Worm (Caenorhabditis elegans) whole organism, L4 larva: ENCODE results near the gene T26A8.3.
"Not testable (repeated sequence)": the region's sequence is repeated elsewhere in the genome, so short reads cannot be mapped to it uniquely, and the experiment has no call there.

ENCODE experiments used
- D1046.2 ChIP-seq: fragments of 200-800 bp; sonication (Bioruptor generic); IDR thresholded peaks from 2 replicates; pipeline ENCODE4 v1.3.6; 2022; ENCODE audit warnings: missing genetic modification characterization, missing compliant biosample characterization
- F37D6.2 ChIP-seq: sonication (generic microtip); optimal IDR thresholded peaks from 2 replicates; lab custom pipeline; 2016; ENCODE audit warnings: mild to moderate bottlenecking, missing genetic modification characterization, missing compliant biosample characterization
- F44E2.7 ChIP-seq: fragments of 200-800 bp; sonication (Bioruptor generic); IDR thresholded peaks from 2 replicates; pipeline ENCODE4 v2.1.2; 2022; ENCODE audit warnings: missing genetic modification characterization, missing compliant biosample characterization
- R02D3.7 ChIP-seq: fragments of 150-350 bp; sonication (generic microtip); optimal IDR thresholded peaks from 3 replicates; lab custom pipeline; 2014; ENCODE audit warnings: missing biosample characterization, missing genetic modification characterization
- aha-1 ChIP-seq: fragments of 150-350 bp; peaks from one replicate; lab custom pipeline; 2014; ENCODE audit warnings: missing biosample characterization, missing genetic modification characterization
- aly-2 ChIP-seq: sonication (generic microtip); optimal IDR thresholded peaks from 2 replicates; lab custom pipeline; 2018; ENCODE audit warnings: missing biosample characterization, missing genetic modification characterization
- ceh-44 ChIP-seq: fragments of 200-800 bp; sonication (Bioruptor generic); IDR thresholded peaks from 2 replicates; pipeline ENCODE4 v1.3.6; 2022; ENCODE audit warnings: missing genetic modification reagents, missing genetic modification characterization, missing compliant biosample characterization
- ces-1 ChIP-seq: fragments of 150-350 bp; sonication (generic microtip); optimal IDR thresholded peaks from 4 replicates; lab custom pipeline; 2014; ENCODE audit warnings: missing biosample characterization, missing genetic modification reagents, missing genetic modification characterization
- ctbp-1 ChIP-seq: fragments of 200-800 bp; sonication (Bioruptor generic); IDR thresholded peaks from 2 replicates; pipeline ENCODE4 v1.3.6; 2022; ENCODE audit warnings: missing genetic modification reagents, missing genetic modification characterization, missing compliant biosample characterization
- dmd-9 ChIP-seq: fragments of 200-800 bp; sonication (Bioruptor generic); IDR thresholded peaks from 2 replicates; pipeline ENCODE4 v1.3.6; 2022; ENCODE audit warnings: missing genetic modification reagents, missing genetic modification characterization, missing compliant biosample characterization
- dve-1 ChIP-seq: sonication (generic microtip); optimal IDR thresholded peaks from 2 replicates; lab custom pipeline; 2017; ENCODE audit warnings: antibody characterized with exemption, mild to moderate bottlenecking, missing genetic modification characterization, missing compliant biosample characterization; ENCODE audit not compliant: insufficient read depth
- egl-43 ChIP-seq: fragments of 200-800 bp; sonication (Bioruptor generic); IDR thresholded peaks from 2 replicates; pipeline ENCODE4 v1.3.6; 2022; ENCODE audit warnings: missing genetic modification reagents, missing genetic modification characterization, missing compliant biosample characterization
- fkh-10 ChIP-seq: fragments of 150-350 bp; optimal IDR thresholded peaks from 2 replicates; lab custom pipeline; 2014; ENCODE audit warnings: missing biosample characterization, missing genetic modification reagents, missing genetic modification characterization
- lin-1 ChIP-seq: fragments of 200-800 bp; sonication (Bioruptor generic); IDR thresholded peaks from 2 replicates; pipeline ENCODE4 v1.3.6; 2022; ENCODE audit warnings: missing genetic modification reagents, missing genetic modification characterization, missing compliant biosample characterization
- lin-13 ChIP-seq: fragments of 150-350 bp; optimal IDR thresholded peaks from 2 replicates; lab custom pipeline; 2014; ENCODE audit warnings: missing biosample characterization, missing genetic modification reagents, missing genetic modification characterization
- lin-15B ChIP-seq: fragments of 150-350 bp; sonication (generic microtip); optimal IDR thresholded peaks from 3 replicates; lab custom pipeline; 2014; ENCODE audit warnings: missing biosample characterization, missing genetic modification characterization
- lsy-2 ChIP-seq, 2 experiments: fragments of 150-350 bp in 1 of 2; sonication (generic microtip) in 1 of 2; optimal IDR thresholded peaks; 2 replicates each; lab custom pipeline; 2014 to 2017; ENCODE audit warnings: missing biosample characterization in 2 of 2, missing genetic modification characterization in 2 of 2
- mdt-29 ChIP-seq: fragments of 200-800 bp; sonication (Bioruptor generic); IDR thresholded peaks from 2 replicates; pipeline ENCODE4 v1.3.6; 2022; ENCODE audit warnings: missing genetic modification reagents, missing genetic modification characterization, missing compliant biosample characterization
- nhr-41 ChIP-seq: fragments of 200-800 bp; sonication (Bioruptor generic); IDR thresholded peaks from 2 replicates; pipeline ENCODE4 v1.3.6; 2022; ENCODE audit warnings: missing genetic modification reagents, missing genetic modification characterization, missing compliant biosample characterization
- nhr-77 ChIP-seq: fragments of 150-350 bp; optimal IDR thresholded peaks from 2 replicates; lab custom pipeline; 2014; ENCODE audit warnings: missing biosample characterization, missing genetic modification characterization
- pha-4 ChIP-seq, 2 experiments: fragments of 150-350 bp in 1 of 2; fragments of 200-800 bp in 1 of 2; sonication (Bioruptor generic) in 1 of 2; IDR thresholded peaks in 1 of 2; optimal IDR thresholded peaks in 1 of 2; 2 replicates each; pipeline versions ENCODE4 v1.3.6 to Lab custom; 2014 to 2022; ENCODE audit warnings: missing genetic modification characterization in 2 of 2, missing genetic modification reagents in 2 of 2, missing biosample characterization in 1 of 2, missing compliant biosample characterization in 1 of 2
- saeg-2 ChIP-seq: fragments of 200-800 bp; sonication (Bioruptor generic); IDR thresholded peaks from 2 replicates; pipeline ENCODE4 v1.3.6; 2022; ENCODE audit warnings: missing genetic modification reagents, missing genetic modification characterization, missing compliant biosample characterization
- sdz-12 ChIP-seq: fragments of 200-800 bp; sonication (Bioruptor generic); optimal IDR thresholded peaks from 2 replicates; lab custom pipeline; 2018; ENCODE audit warnings: mild to moderate bottlenecking, missing genetic modification characterization, missing compliant biosample characterization
- unc-62 ChIP-seq, 3 experiments: fragments of 150-350 bp in 1 of 3; sonication (generic microtip); optimal IDR thresholded peaks in 2 of 3; peaks in 1 of 3; 1 replicate in 1 of 3; 2 replicates in 2 of 3; lab custom pipeline; 2014 to 2017; ENCODE audit warnings: missing biosample characterization in 3 of 3, missing genetic modification characterization in 3 of 3, missing genetic modification reagents in 3 of 3, missing genotype in 1 of 3
- vab-7 ChIP-seq: fragments of 200-800 bp; sonication (Bioruptor generic); IDR thresholded peaks from 2 replicates; pipeline ENCODE4 v1.3.6; 2022; ENCODE audit warnings: missing genetic modification reagents, missing genetic modification characterization, missing compliant biosample characterization
- ztf-7 ChIP-seq: fragments of 150-350 bp; optimal IDR thresholded peaks from 2 replicates; lab custom pipeline; 2014; ENCODE audit warnings: missing biosample characterization, missing genetic modification characterization

The T26A8.3 gene

DNA sequence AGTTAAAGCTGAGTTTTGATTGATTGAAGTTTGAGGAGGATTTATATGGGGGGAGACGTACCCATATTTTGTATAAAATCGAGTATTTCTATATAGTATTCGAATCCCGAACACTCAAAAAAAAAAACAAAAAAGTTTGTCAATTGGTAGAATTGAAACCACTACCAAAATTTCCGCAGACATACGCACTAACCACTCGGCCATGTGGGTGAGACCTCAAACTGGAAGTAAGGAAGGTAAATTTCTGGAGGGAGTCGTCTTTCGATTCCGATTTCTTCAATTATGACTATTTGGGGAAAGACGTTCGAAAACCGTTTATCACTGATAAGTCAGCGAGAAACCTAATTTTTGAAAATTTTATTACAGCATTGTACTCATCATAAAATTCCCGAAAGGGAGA lies 13.9 kb downstream of the T26A8.3 start (continued):
- TF ChIP-seq ctbp-1 (GFP tag; lab: Robert Waterston, UW) (peak; percentile 69), D1046.2 (GFP tag; lab: Robert Waterston, UW) (peak; percentile 88; the same call in 1 of the 2 replicates), mdt-29 (peak; percentile 40; the same call in 1 of the 2 replicates), F44E2.7 (GFP tag; lab: Robert Waterston, UW) (0 out of 2 replicates have a peak, but pooled peaks have one; percentile 19), ceh-44 (peak; percentile 66; the same call in 1 of the 2 replicates), aha-1 (tag; lab: Kevin White, UChicago) (peak; percentile 5)

DNA sequence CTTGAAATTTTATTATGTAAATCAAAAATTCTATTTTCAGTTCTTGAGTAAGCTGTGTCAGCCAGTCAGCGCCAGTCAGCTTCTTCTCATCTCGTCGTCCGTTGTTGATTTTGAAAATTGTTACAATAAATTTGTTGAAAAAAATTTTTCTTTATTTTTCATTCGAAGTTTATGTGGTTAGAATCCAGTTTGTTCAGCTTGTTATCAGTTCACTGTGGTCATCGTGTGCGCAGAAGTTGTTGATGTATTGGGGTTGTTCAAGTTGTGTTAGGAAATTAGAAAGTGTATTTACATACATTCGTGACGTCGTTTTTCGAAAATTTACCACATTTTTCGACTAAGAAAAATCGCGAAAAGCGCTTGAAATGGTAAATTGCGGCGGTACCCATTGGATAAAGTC lies 28.6 kb downstream of the T26A8.3 start:
- TF ChIP-seq R02D3.7 (tag; lab: Kevin White, UChicago), result no peak
- no peak for TF ChIP-seq nhr-41 (GFP tag; lab: Robert Waterston, UW)
- no peak for TF ChIP-seq lin-15B (tag; lab: Kevin White, UChicago)
- no peak for TF ChIP-seq aly-2
- no peak for TF ChIP-seq F37D6.2
- no peak for TF ChIP-seq unc-62 (GFP tag; optimal IDR thresholded peaks at IDR 0.05 in 1 of 2; lab: Kevin White, UChicago)
- no peak for TF ChIP-seq unc-62 (tag; optimal IDR thresholded peaks at IDR 0.05; lab: Kevin White, UChicago)
- no peak for TF ChIP-seq D1046.2 (GFP tag; lab: Robert Waterston, UW)
- TF ChIP-seq dmd-9 (GFP tag; lab: Robert Waterston, UW), result no peak
- no peak for TF ChIP-seq saeg-2 (GFP tag; lab: Robert Waterston, UW)
- no peak for TF ChIP-seq pha-4 (GFP tag; IDR thresholded peaks at IDR 0.05; lab: Robert Waterston, UW)
- no peak for TF ChIP-seq pha-4 (tag; optimal IDR thresholded peaks at IDR 0.05; lab: Kevin White, UChicago)
- no peak for TF ChIP-seq dve-1 (tag; lab: Kevin White, UChicago)
- TF ChIP-seq lsy-2 (tag; optimal IDR thresholded peaks at IDR 0.05; lab: Kevin White, UChicago), result no peak
- no peak for TF ChIP-seq sdz-12
- no peak for TF ChIP-seq vab-7 (GFP tag; lab: Robert Waterston, UW)
- no peak for TF ChIP-seq egl-43 (GFP tag; lab: Robert Waterston, UW)
- no peak for TF ChIP-seq fkh-10 (GFP tag; lab: Kevin White, UChicago)
- TF ChIP-seq nhr-77 (tag; lab: Kevin White, UChicago), result no peak

DNA sequence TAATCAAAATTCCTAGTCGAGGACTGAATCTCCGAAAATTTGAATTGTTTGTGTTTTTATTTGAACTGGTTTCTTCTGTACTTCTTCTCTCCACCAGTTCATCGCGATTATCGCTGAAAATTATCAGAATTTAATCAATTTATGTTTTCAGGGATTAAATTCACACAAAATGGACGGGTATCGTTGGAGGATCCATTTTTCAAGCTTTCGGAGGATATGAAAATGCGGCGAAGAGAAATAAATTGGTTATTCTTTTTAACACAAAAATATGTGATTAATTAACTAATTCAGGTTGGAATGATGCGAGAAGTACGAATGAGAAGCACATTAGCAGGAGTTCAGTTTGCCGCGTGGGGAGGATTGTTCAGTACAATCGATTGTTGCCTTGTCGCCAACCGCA lies 30.1 kb downstream of the T26A8.3 start, which contains the start of gene timm-17B.2:
Gene timm-17B.2 (plus strand): TSS at position 301 of the 400 bp plus-strand sequence.
- no peak for TF ChIP-seq lin-13 (GFP tag; lab: Kevin White, UChicago)
- peak; percentile 40 for TF ChIP-seq aha-1 (tag; lab: Kevin White, UChicago)
- TF ChIP-seq, all 104 proteins: peak for 1

DNA sequence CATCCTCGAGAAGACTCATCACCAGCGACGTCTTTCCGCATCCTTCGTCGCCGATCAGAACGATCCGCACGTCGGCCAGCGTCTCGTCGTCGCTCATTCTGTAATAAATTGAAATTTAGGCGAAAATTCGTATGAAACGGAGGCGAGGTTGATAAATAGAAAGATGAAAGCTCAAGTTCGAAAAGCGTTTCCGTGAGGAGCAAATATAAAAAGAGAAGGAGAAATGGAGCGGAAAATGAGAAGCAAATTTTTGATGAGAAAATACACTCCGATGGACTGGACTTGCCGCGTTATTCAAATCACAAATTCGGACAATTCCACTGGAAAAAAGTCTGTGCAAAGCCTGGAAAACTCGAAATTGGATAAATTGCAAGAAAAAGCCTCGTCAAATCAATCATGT lies 32.3 kb downstream of the T26A8.3 start, which contains the start of gene D2096.11:
Gene D2096.11 (minus strand): TSS at position 101 of the 400 bp plus-strand sequence.
- TF ChIP-seq lin-1, result no peak
- TF ChIP-seq aha-1 (tag; lab: Kevin White, UChicago), result peak; percentile 33

DNA sequence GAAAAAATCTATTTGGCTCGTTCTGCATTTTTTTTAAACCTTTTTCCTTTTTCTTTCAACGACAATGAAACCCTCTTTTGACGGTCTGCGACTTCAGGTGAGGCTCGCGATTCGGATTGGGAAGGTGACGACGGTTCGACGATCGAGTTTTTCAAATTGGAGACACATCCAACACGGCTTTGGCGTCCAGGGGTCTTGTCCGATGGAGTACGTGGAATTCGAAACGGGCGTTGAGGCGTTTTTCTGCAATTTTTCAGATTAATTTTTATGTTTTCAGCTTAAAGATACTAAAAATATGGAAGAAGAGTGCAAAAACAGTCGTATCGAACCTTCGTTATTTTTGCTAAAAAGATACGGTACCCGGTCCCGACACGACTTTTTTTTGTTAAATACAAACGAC lies 37.3 kb downstream of the T26A8.3 start, which contains the start of gene D2096.10:
Gene D2096.10 (minus strand): TSS at position 101 of the 400 bp plus-strand sequence.
- TF ChIP-seq vab-7 (GFP tag; lab: Robert Waterston, UW); egl-43 (GFP tag; lab: Robert Waterston, UW); ztf-7 (tag; lab: Kevin White, UChicago): not testable (repeated sequence)

DNA sequence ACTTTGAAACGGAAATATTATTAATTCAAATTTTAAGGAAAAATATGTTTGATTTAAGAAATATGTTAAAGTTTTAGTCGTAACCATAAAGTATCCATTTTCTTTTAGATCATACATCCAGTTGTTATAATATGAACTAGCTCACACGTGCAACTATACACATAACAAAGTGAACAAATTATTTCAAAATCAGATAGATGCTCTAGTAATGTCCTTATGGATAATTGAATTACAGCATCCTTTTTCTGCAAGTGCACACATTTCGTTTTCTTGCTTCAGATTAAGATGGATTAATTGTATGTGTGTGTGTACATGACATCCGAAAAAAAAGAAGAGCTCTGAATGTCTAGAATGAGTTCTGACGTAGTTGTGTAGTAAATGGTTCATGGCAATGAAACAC lies 40.8 kb downstream of the T26A8.3 start:
- TF ChIP-seq vab-7 (GFP tag; lab: Robert Waterston, UW), result no peak
- TF ChIP-seq lsy-2 (tag; optimal IDR thresholded peaks at IDR 0.05; lab: Kevin White, UChicago), result no peak
- TF ChIP-seq aha-1 (tag; lab: Kevin White, UChicago), result peak; percentile 4
- peak in 1 of 2 experiments; percentile 15 for TF ChIP-seq unc-62 (GFP tag; optimal IDR thresholded peaks at IDR 0.05 in 1 of 2; lab: Kevin White, UChicago)
- TF ChIP-seq unc-62 (tag; optimal IDR thresholded peaks at IDR 0.05; lab: Kevin White, UChicago), result no peak
- TF ChIP-seq ces-1 (GFP tag; lab: Kevin White, UChicago), result peak; percentile 90
- TF ChIP-seq, all 104 proteins: peak for 3

DNA sequence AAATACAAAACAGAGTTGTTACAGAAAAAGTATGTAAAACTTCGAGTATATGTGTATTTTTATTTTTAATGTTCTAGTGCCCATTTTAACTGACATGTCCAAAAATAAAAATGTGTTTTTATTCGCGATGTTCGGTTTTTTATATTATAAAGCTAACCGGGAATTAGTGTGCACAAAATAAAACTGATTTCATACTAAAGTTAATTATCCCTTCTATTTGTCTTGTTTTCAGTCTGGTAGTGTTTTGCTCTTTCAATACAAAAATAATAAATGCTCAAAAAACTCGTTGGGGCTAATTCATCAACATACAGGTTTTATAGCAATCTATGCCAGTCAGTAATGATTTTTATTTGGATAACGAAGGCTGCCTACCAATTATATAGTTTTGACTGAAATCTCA lies 41.7 kb downstream of the T26A8.3 start:
- TF ChIP-seq unc-62 (GFP tag; optimal IDR thresholded peaks at IDR 0.05 in 1 of 2; lab: Kevin White, UChicago), result peak in 1 of 2 experiments; percentile 94
- TF ChIP-seq unc-62 (tag; optimal IDR thresholded peaks at IDR 0.05; lab: Kevin White, UChicago), result no peak
- no peak for TF ChIP-seq mdt-29
- TF ChIP-seq dmd-9 (GFP tag; lab: Robert Waterston, UW), result no peak
